Worm (Caenorhabditis elegans) whole organism, L4 larva: ENCODE results near the gene C26B9.6.
A peak's percentile ranks its signal among the peaks of the same experiment; 100 is the strongest.

Experiments used
- F26F4.8 ChIP-seq: fragments of 200-800 bp; sonication (Bioruptor generic); conservative IDR thresholded peaks from 2 replicates; pipeline ENCODE4 v1.3.6; 2022; ENCODE audit warnings: missing genetic modification characterization, missing compliant biosample characterization
- F37D6.2 ChIP-seq: sonication (generic microtip); optimal IDR thresholded peaks from 2 replicates; lab custom pipeline; 2016; ENCODE audit warnings: mild to moderate bottlenecking, missing genetic modification characterization, missing compliant biosample characterization
- T20F7.1 ChIP-seq: fragments of 200-800 bp; sonication (Bioruptor generic); optimal IDR thresholded peaks from 2 replicates; lab custom pipeline; 2018; ENCODE audit warnings: mild to moderate bottlenecking, missing genetic modification characterization, missing compliant biosample characterization
- T26A8.4 ChIP-seq: fragments of 200-800 bp; sonication (Bioruptor generic); IDR thresholded peaks from 2 replicates; pipeline ENCODE4 v1.3.6; 2022; ENCODE audit warnings: missing genetic modification characterization, missing compliant biosample characterization
- Y5F2A.4 ChIP-seq: fragments of 200-800 bp; sonication (Bioruptor generic); optimal IDR thresholded peaks from 2 replicates; lab custom pipeline; 2018; ENCODE audit warnings: mild to moderate bottlenecking, missing genetic modification characterization, missing compliant biosample characterization
- ZK337.2 ChIP-seq: fragments of 200-800 bp; sonication (Bioruptor generic); IDR thresholded peaks from 2 replicates; pipeline ENCODE4 v1.3.6; 2022; ENCODE audit warnings: missing genetic modification reagents, missing genetic modification characterization, missing compliant biosample characterization
- aha-1 ChIP-seq: fragments of 150-350 bp; peaks from one replicate; lab custom pipeline; 2014; ENCODE audit warnings: missing biosample characterization, missing genetic modification characterization
- arid-1 ChIP-seq: fragments of 200-800 bp; sonication (Bioruptor generic); conservative IDR thresholded peaks from 2 replicates; pipeline ENCODE4 v1.3.6; 2022; ENCODE audit warnings: missing genetic modification reagents, missing genetic modification characterization, missing compliant biosample characterization
- attf-4 ChIP-seq: sonication (generic microtip); optimal IDR thresholded peaks from 3 replicates; lab custom pipeline; 2017; ENCODE audit warnings: missing biosample characterization, missing genetic modification characterization
- ceh-20 ChIP-seq: fragments of 200-800 bp; sonication (Bioruptor generic); IDR thresholded peaks from 2 replicates; pipeline ENCODE4 v1.3.6; 2022; ENCODE audit warnings: missing genetic modification reagents, missing genetic modification characterization, missing compliant biosample characterization
- daf-19 ChIP-seq: fragments of 200-800 bp; sonication (Bioruptor generic); conservative IDR thresholded peaks from 2 replicates; pipeline ENCODE4 v1.3.6; 2022; ENCODE audit warnings: missing genetic modification characterization, missing compliant biosample characterization
- dmd-6 ChIP-seq: fragments of 200-800 bp; sonication (Bioruptor generic); IDR thresholded peaks from 2 replicates; pipeline ENCODE4 v1.3.6; 2022; ENCODE audit warnings: missing genetic modification reagents, missing genetic modification characterization, missing compliant biosample characterization
- dmd-9 ChIP-seq: fragments of 200-800 bp; sonication (Bioruptor generic); IDR thresholded peaks from 2 replicates; pipeline ENCODE4 v1.3.6; 2022; ENCODE audit warnings: missing genetic modification reagents, missing genetic modification characterization, missing compliant biosample characterization
- dpl-1 ChIP-seq: fragments of 150-350 bp; optimal IDR thresholded peaks from 2 replicates; lab custom pipeline; 2014; ENCODE audit warnings: missing biosample characterization, missing genetic modification reagents, missing genetic modification characterization
- dve-1 ChIP-seq: sonication (generic microtip); optimal IDR thresholded peaks from 2 replicates; lab custom pipeline; 2017; ENCODE audit warnings: antibody characterized with exemption, mild to moderate bottlenecking, missing genetic modification characterization, missing compliant biosample characterization; ENCODE audit not compliant: insufficient read depth
- fkh-10 ChIP-seq: fragments of 150-350 bp; optimal IDR thresholded peaks from 2 replicates; lab custom pipeline; 2014; ENCODE audit warnings: missing biosample characterization, missing genetic modification reagents, missing genetic modification characterization
- gei-8 ChIP-seq: fragments of 200-800 bp; sonication (Bioruptor generic); optimal IDR thresholded peaks from 2 replicates; lab custom pipeline; 2018; ENCODE audit warnings: mild to moderate bottlenecking, missing genetic modification characterization, missing compliant biosample characterization
- hif-1 ChIP-seq, 2 experiments: sonication (generic microtip); optimal IDR thresholded peaks; 2 replicates each; lab custom pipeline; 2016 to 2017; ENCODE audit warnings: missing compliant biosample characterization in 2 of 2, missing genetic modification characterization in 2 of 2, missing genetic modification reagents in 2 of 2, missing genotype in 2 of 2, mild to moderate bottlenecking in 1 of 2
- hlh-11 ChIP-seq: fragments of 200-800 bp; sonication (Bioruptor generic); optimal IDR thresholded peaks from 2 replicates; lab custom pipeline; 2018; ENCODE audit warnings: mild to moderate bottlenecking, missing genetic modification characterization, missing compliant biosample characterization
- hlh-30 ChIP-seq: sonication (generic microtip); optimal IDR thresholded peaks from 2 replicates; lab custom pipeline; 2017; ENCODE audit warnings: antibody characterized with exemption, mild to moderate bottlenecking, missing genetic modification characterization, missing compliant biosample characterization; ENCODE audit not compliant: insufficient read depth
- hmg-1.1 ChIP-seq: fragments of 200-800 bp; sonication (Bioruptor generic); IDR thresholded peaks from 2 replicates; pipeline ENCODE4 v1.3.6; 2022; ENCODE audit warnings: missing genetic modification reagents, missing genetic modification characterization, missing compliant biosample characterization
- lin-13 ChIP-seq: fragments of 150-350 bp; optimal IDR thresholded peaks from 2 replicates; lab custom pipeline; 2014; ENCODE audit warnings: missing biosample characterization, missing genetic modification reagents, missing genetic modification characterization
- lin-29 ChIP-seq: fragments of 200-800 bp; sonication (Bioruptor generic); IDR thresholded peaks from 2 replicates; pipeline ENCODE4 v1.3.6; 2022; ENCODE audit warnings: missing genetic modification reagents, missing genetic modification characterization, missing compliant biosample characterization
- lir-3 ChIP-seq: sonication (generic microtip); optimal IDR thresholded peaks from 2 replicates; lab custom pipeline; 2016; ENCODE audit warnings: mild to moderate bottlenecking, missing genetic modification characterization, missing compliant biosample characterization
- madf-5 ChIP-seq, 2 experiments: fragments of 200-800 bp; sonication (Bioruptor generic); IDR thresholded peaks; 2 replicates each; pipeline ENCODE4 v1.3.6; 2022; ENCODE audit warnings: missing compliant biosample characterization in 2 of 2, missing genetic modification characterization in 2 of 2
- mdt-29 ChIP-seq: fragments of 200-800 bp; sonication (Bioruptor generic); IDR thresholded peaks from 2 replicates; pipeline ENCODE4 v1.3.6; 2022; ENCODE audit warnings: missing genetic modification reagents, missing genetic modification characterization, missing compliant biosample characterization
- nhr-10 ChIP-seq: fragments of 150-350 bp; optimal IDR thresholded peaks from 2 replicates; lab custom pipeline; 2014; ENCODE audit warnings: missing biosample characterization, missing genetic modification characterization
- nhr-111 ChIP-seq: fragments of 200-800 bp; sonication (Bioruptor generic); optimal IDR thresholded peaks from 2 replicates; lab custom pipeline; 2018; ENCODE audit warnings: mild to moderate bottlenecking, missing genetic modification characterization, missing compliant biosample characterization
- nhr-237 ChIP-seq: sonication (generic microtip); optimal IDR thresholded peaks from 2 replicates; lab custom pipeline; 2017; ENCODE audit warnings: missing biosample characterization, missing genetic modification characterization
- pha-4 ChIP-seq, 2 experiments: fragments of 150-350 bp in 1 of 2; fragments of 200-800 bp in 1 of 2; sonication (Bioruptor generic) in 1 of 2; IDR thresholded peaks in 1 of 2; optimal IDR thresholded peaks in 1 of 2; 2 replicates each; pipeline versions ENCODE4 v1.3.6 to Lab custom; 2014 to 2022; ENCODE audit warnings: missing genetic modification characterization in 2 of 2, missing genetic modification reagents in 2 of 2, missing biosample characterization in 1 of 2, missing compliant biosample characterization in 1 of 2
- rbr-2 ChIP-seq: sonication (generic microtip); optimal IDR thresholded peaks from 2 replicates; lab custom pipeline; 2016; ENCODE audit warnings: missing genotype, missing genetic modification characterization, missing compliant biosample characterization
- skn-1 ChIP-seq: fragments of 150-350 bp; optimal IDR thresholded peaks from 2 replicates; lab custom pipeline; 2014; ENCODE audit warnings: missing biosample characterization, missing genetic modification characterization
- snpc-4 ChIP-seq: fragments of 150-350 bp; optimal IDR thresholded peaks from 2 replicates; lab custom pipeline; 2014; ENCODE audit warnings: missing biosample characterization, missing genetic modification characterization
- spr-1 ChIP-seq: sonication (generic microtip); optimal IDR thresholded peaks from 2 replicates; lab custom pipeline; 2016; ENCODE audit warnings: mild to moderate bottlenecking, missing genetic modification characterization, missing compliant biosample characterization
- tag-97 ChIP-seq: fragments of 200-800 bp; sonication (Bioruptor generic); IDR thresholded peaks from 2 replicates; pipeline ENCODE4 v1.3.6; 2022; ENCODE audit warnings: missing genetic modification characterization, missing compliant biosample characterization
- tra-1 ChIP-seq: fragments of 200-800 bp; sonication (Bioruptor generic); IDR thresholded peaks from 2 replicates; pipeline ENCODE4 v1.3.6; 2022; ENCODE audit warnings: missing genetic modification reagents, missing genetic modification characterization, missing compliant biosample characterization
- vab-7 ChIP-seq: fragments of 200-800 bp; sonication (Bioruptor generic); IDR thresholded peaks from 2 replicates; pipeline ENCODE4 v1.3.6; 2022; ENCODE audit warnings: missing genetic modification reagents, missing genetic modification characterization, missing compliant biosample characterization
- zag-1 ChIP-seq: fragments of 150-350 bp; optimal IDR thresholded peaks from 2 replicates; lab custom pipeline; 2014; ENCODE audit warnings: missing biosample characterization, missing genetic modification characterization
- zip-2 ChIP-seq: fragments of 150-350 bp; optimal IDR thresholded peaks from 2 replicates; lab custom pipeline; 2014; ENCODE audit warnings: missing biosample characterization, missing genetic modification characterization
- ztf-7 ChIP-seq: fragments of 150-350 bp; optimal IDR thresholded peaks from 2 replicates; lab custom pipeline; 2014; ENCODE audit warnings: missing biosample characterization, missing genetic modification characterization

Gene C26B9.6

DNA sequence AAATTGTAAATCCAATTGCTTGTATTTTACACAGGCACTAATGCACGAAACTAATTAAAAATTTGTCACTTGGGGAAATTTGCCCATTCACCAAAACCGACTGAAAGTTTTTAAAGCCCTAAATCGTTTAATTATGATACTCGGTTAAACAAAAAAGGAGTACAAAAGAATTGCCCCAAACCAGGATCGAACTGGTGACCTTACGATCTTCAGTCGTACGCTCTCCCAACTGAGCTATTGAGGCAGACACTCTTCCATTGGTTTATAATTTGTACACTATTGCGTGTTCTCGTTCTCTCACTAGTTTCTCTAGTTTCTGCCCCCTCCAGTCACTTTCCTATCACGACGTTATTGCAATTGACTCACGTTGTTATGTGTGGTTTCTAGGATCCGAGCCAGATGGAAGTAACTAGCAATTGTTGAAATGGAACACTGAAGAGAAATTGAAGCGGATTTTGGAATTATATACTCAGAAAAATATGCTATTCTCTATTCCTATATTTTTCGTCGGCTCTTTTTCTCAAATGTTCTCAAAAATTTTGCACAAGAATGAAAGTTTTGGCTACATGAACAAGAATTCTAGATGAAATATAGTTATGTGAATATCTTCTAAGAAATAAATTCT, 15.9 kb downstream of the C26B9.6 start (continued):
- no peak for TF ChIP-seq hlh-11 (tag; lab: Kevin White, UChicago)
- TF ChIP-seq zip-2, result peak; percentile 39
- peak; percentile 79; the same call in 1 of the 2 replicates for TF ChIP-seq F26F4.8 (GFP tag; lab: Robert Waterston, UW)
- TF ChIP-seq fkh-10, result no peak
- TF ChIP-seq hlh-30 (tag; lab: Kevin White, UChicago), result peak; percentile 42
- TF ChIP-seq madf-5 (GFP tag; IDR thresholded peaks at IDR 0.05; lab: Robert Waterston, UW), result 0 out of 4 replicates have a peak, but pooled peaks of 1 of the 2 experiments have one; percentile 53
- peak; percentile 20 for TF ChIP-seq dpl-1 (GFP tag; lab: Kevin White, UChicago)
- TF ChIP-seq snpc-4 (tag; lab: Kevin White, UChicago), result peak; percentile 15
- peak; percentile 68 for TF ChIP-seq nhr-111 (GFP tag; lab: Kevin White, UChicago)
- TF ChIP-seq rbr-2 (tag; lab: Kevin White, UChicago), result peak; percentile 61
- TF ChIP-seq tra-1 (GFP tag; lab: Robert Waterston, UW), result 0 out of 2 replicates have a peak, but pooled peaks have one; percentile 31
- peak; percentile 98 for TF ChIP-seq aha-1 (tag; lab: Kevin White, UChicago)
- peak; percentile 58; the same call in 1 of the 2 replicates for TF ChIP-seq pha-4 (GFP tag; IDR thresholded peaks at IDR 0.05; lab: Robert Waterston, UW)
- TF ChIP-seq pha-4 (tag; optimal IDR thresholded peaks at IDR 0.05; lab: Kevin White, UChicago), result no peak
- TF ChIP-seq arid-1 (GFP tag; lab: Robert Waterston, UW), result peak; percentile 61; the same call in 1 of the 2 replicates
- no peak for TF ChIP-seq tag-97 (GFP tag; lab: Robert Waterston, UW)
- TF ChIP-seq skn-1 (tag; lab: Kevin White, UChicago), result no peak
- TF ChIP-seq lin-13, result no peak
- TF ChIP-seq lir-3 (tag; lab: Kevin White, UChicago), result peak; percentile 55
- peak; percentile 33; the same call in 1 of the 2 replicates for TF ChIP-seq mdt-29 (GFP tag; lab: Robert Waterston, UW)
- TF ChIP-seq ceh-20, result 0 out of 2 replicates have a peak, but pooled peaks have one; percentile 60
- peak; percentile 72; the same call in 1 of the 2 replicates for TF ChIP-seq vab-7 (GFP tag; lab: Robert Waterston, UW)
- peak; percentile 58 for TF ChIP-seq dve-1
- no peak for TF ChIP-seq nhr-237
- TF ChIP-seq ZK337.2, result peak; percentile 61; the same call in 1 of the 2 replicates
- TF ChIP-seq Y5F2A.4 (GFP tag; lab: Kevin White, UChicago), result peak; percentile 29
- TF ChIP-seq T26A8.4 (GFP tag; lab: Robert Waterston, UW), result no peak
- peak; percentile 68 for TF ChIP-seq ztf-7 (tag; lab: Kevin White, UChicago)
- no peak for TF ChIP-seq hif-1 (tag; optimal IDR thresholded peaks at IDR 0.05; lab: Kevin White, UChicago)
- TF ChIP-seq dmd-6 (GFP tag; lab: Robert Waterston, UW), result peak; percentile 57
- TF ChIP-seq nhr-10, result no peak
- peak; percentile 88 for TF ChIP-seq hmg-1.1 (GFP tag; lab: Robert Waterston, UW)
- TF ChIP-seq spr-1 (tag; lab: Kevin White, UChicago), result peak; percentile 11
- peak; percentile 51 for TF ChIP-seq F37D6.2 (tag; lab: Kevin White, UChicago)
- TF ChIP-seq lin-29 (GFP tag; lab: Robert Waterston, UW), result peak; percentile 33; the same call in 1 of the 2 replicates
- TF ChIP-seq gei-8 (GFP tag; lab: Kevin White, UChicago), result peak; percentile 65
- TF ChIP-seq daf-19 (GFP tag; lab: Robert Waterston, UW), result peak; percentile 77
- no peak for TF ChIP-seq zag-1
- peak; percentile 47 for TF ChIP-seq attf-4 (tag; lab: Kevin White, UChicago)
- peak; percentile 64; the same call in 1 of the 2 replicates for TF ChIP-seq dmd-9
- peak; percentile 18 for TF ChIP-seq T20F7.1 (GFP tag; lab: Kevin White, UChicago)
